Worm (Caenorhabditis elegans): Measurements from ENCODE around the gene F56A8.5.

F56A8.5 gene

DNA sequence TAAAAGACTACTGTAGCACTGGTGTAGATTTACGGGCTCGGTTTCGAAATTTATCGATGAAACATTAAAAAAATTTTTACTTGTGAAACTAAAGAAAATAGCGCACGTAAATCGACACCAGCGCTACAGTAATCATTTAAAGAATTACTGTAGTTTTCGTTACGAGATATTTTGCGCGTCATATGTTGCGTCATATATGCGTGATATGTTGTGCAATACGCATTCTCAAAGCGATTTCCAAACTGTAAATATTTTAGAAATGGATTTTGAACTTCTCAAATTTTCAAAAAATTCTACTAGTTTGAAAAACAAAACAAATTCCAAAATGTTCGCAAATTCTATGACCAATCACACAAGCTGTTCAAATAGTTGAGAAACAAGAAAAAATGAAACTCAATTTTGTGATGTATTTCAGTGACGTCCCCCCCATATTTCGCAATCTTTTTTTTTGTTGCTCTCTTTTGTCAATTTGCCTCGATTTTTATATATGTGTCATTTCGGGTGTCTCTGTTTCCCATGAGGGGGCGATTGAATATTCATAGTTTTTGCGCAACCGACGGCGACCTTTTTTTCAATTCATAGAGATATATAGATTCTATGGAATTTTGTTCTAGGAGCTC lies 12.3 kb downstream of the F56A8.5 start (continued):
- no peak for TF ChIP-seq hlh-17 (GFP tag; optimal IDR thresholded peaks at IDR 0.05; ENCODE audit: borderline replicate concordance)
- no peak for TF ChIP-seq jun-1 (tag; optimal IDR thresholded peaks at IDR 0.05)
- no peak for TF ChIP-seq dpl-1 (GFP tag; optimal IDR thresholded peaks at IDR 0.05)
- no peak for TF ChIP-seq unc-130 (tag; optimal IDR thresholded peaks at IDR 0.05)
- no peak for TF ChIP-seq grh-1 (GFP tag; IDR thresholded peaks at IDR 0.05)
- TF ChIP-seq hpl-2 (GFP tag; optimal IDR thresholded peaks at IDR 0.05), result no peak
- TF ChIP-seq mab-9 (GFP tag; IDR thresholded peaks at IDR 0.05), result no peak
- no peak for TF ChIP-seq tlp-1 (tag; optimal IDR thresholded peaks at IDR 0.05)
- TF ChIP-seq ceh-82 (tag; optimal IDR thresholded peaks at IDR 0.05), result peak in 1 of 3 experiments; percentile 24
- no peak for TF ChIP-seq egl-13 (tag; optimal IDR thresholded peaks at IDR 0.05)
- TF ChIP-seq nhr-71 (tag; optimal IDR thresholded peaks at IDR 0.05), result peak; percentile 3
- no peak for TF ChIP-seq sox-4 (tag; optimal IDR thresholded peaks at IDR 0.05)
- TF ChIP-seq unc-62 (GFP tag; optimal IDR thresholded peaks at IDR 0.05), result no peak
- TF ChIP-seq lin-14 (GFP tag; optimal IDR thresholded peaks at IDR 0.05), result peak; percentile 62
- TF ChIP-seq lir-3 (tag; optimal IDR thresholded peaks at IDR 0.05; ENCODE audit: poor library complexity), result no peak
- no peak for TF ChIP-seq lin-13 (GFP tag; optimal IDR thresholded peaks at IDR 0.05)
- TF ChIP-seq ztf-11 (tag; optimal IDR thresholded peaks at IDR 0.05), result no peak
- TF ChIP-seq swsn-7 (tag; optimal IDR thresholded peaks at IDR 0.05), result no peak
- no peak for TF ChIP-seq snu-23 (GFP tag; optimal IDR thresholded peaks at IDR 0.05)
- no peak for TF ChIP-seq C34B4.2 (tag; optimal IDR thresholded peaks at IDR 0.05)
- TF ChIP-seq hlh-4 (tag; optimal IDR thresholded peaks at IDR 0.05), result no peak
- no peak for TF ChIP-seq fos-1 (tag; optimal IDR thresholded peaks at IDR 0.05)
- TF ChIP-seq nhr-20 (tag; optimal IDR thresholded peaks at IDR 0.05), result no peak
- no peak for TF ChIP-seq nhr-237 (tag; optimal IDR thresholded peaks at IDR 0.05)
- no peak for TF ChIP-seq ets-5 (GFP tag; IDR thresholded peaks at IDR 0.05)
- TF ChIP-seq nhr-76 (tag; optimal IDR thresholded peaks at IDR 0.05), result no peak
- no peak for TF ChIP-seq F16B12.6 (tag; optimal IDR thresholded peaks at IDR 0.05)
- TF ChIP-seq ces-1 (GFP tag; optimal IDR thresholded peaks at IDR 0.05), result no peak
- no peak for TF ChIP-seq ceh-88 (GFP tag; IDR thresholded peaks at IDR 0.05)
- TF ChIP-seq ztf-4 (tag; optimal IDR thresholded peaks at IDR 0.05), result no peak
- no peak for TF ChIP-seq C04F5.9 (tag; optimal IDR thresholded peaks at IDR 0.05)
- TF ChIP-seq mdl-1 (tag; optimal IDR thresholded peaks at IDR 0.05), result no peak
- no peak for TF ChIP-seq efl-3 (GFP tag; optimal IDR thresholded peaks at IDR 0.05)
- TF ChIP-seq xbp-1 (tag; optimal IDR thresholded peaks at IDR 0.05), result no peak
- no peak for TF ChIP-seq lin-35 (GFP tag; optimal IDR thresholded peaks at IDR 0.05)
- peak; percentile 59 for TF ChIP-seq zip-4 (GFP tag; optimal IDR thresholded peaks at IDR 0.05)
- TF ChIP-seq elt-3 (tag; optimal IDR thresholded peaks at IDR 0.05), result no peak

DNA sequence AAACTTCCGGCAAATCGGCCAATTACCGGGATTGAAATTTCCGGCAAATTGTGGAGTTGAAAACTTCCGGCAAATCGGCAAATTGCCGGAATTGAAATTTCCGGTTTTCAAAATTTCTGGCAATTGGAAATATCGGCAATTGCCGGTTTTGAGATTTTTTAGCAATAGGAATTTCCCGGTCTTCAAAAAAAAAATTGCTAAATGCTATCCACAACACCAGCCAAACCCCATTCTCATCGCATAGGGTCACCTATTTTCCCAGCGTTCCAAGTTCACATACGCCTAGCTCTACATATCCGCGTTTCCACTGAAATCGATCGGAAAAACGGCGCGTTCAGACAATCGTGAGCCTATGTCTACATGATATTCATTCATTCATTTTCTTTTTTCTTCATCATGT lies 19.8 kb downstream of the F56A8.5 start, which contains the start of gene F56A8.8:
Gene F56A8.8 (plus strand): TSS at position 301 of the 400 bp plus-strand sequence.
- TF ChIP-seq grh-1 (GFP tag; IDR thresholded peaks at IDR 0.05), result 0 out of 2 replicates have a peak, but pooled peaks have one; percentile 17
- TF ChIP-seq ceh-82 (tag; optimal IDR thresholded peaks at IDR 0.05), result no peak
- TF ChIP-seq efl-1 (optimal IDR thresholded peaks at IDR 0.05), result no peak
- TF ChIP-seq efl-1 (GFP tag; optimal IDR thresholded peaks at IDR 0.05 in 1 of 2), result peak in 1 of 2 experiments; percentile 16

DNA sequence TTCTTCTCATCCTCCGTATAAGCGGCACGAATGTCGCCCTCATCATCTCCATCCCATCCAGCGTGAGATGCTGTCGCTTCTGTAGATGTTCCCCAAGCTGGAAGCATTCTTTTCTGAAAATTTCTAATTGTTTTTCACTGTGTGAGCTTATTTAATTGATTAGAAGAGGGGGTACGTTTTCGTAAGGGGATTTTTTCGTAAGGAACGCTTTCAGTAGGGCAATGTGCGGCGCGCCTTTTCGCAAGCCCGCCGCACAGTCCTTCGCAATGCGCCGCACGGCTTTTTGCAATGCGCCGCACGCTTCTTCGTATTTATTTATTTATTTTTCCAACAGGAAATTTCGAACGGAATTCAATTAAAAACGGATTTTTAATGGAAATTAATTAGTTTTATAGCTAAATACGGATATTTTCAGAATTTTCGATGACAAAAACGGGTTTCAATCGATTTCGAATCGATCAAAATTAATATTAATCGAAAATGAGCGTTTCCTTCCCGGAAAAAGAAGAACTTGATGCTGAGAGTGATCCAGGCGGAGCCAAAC lies 27.4 kb downstream of the F56A8.5 start, which contains the start of gene set-25:
Gene set-25 (minus strand): TSS at position 120 of the 544 bp plus-strand sequence.
- TF ChIP-seq ceh-88 (GFP tag; IDR thresholded peaks at IDR 0.05) (0 out of 2 replicates have a peak, but pooled peaks have one; percentile 34), lin-14 (GFP tag; optimal IDR thresholded peaks at IDR 0.05) (peak; percentile 26), dpl-1 (GFP tag; optimal IDR thresholded peaks at IDR 0.05) (peak in 1 of 3 experiments; percentile 31), nhr-85 (tag) (peak; percentile 38), nhr-19 (GFP tag; conservative IDR thresholded peaks at IDR 0.05) (peak; percentile 36), snu-23 (GFP tag; optimal IDR thresholded peaks at IDR 0.05) (peak; percentile 9), efl-1 (optimal IDR thresholded peaks at IDR 0.05) (peak in 1 of 2 experiments; percentile 23), efl-1 (GFP tag; optimal IDR thresholded peaks at IDR 0.05 in 1 of 2) (peak in 1 of 2 experiments; percentile 63), lsy-2 (tag; optimal IDR thresholded peaks at IDR 0.05) (peak in 1 of 2 experiments; percentile 23), nhr-47 (tag; optimal IDR thresholded peaks at IDR 0.05) (peak; percentile 14), dsc-1 (tag; optimal IDR thresholded peaks at IDR 0.05) (peak; percentile 4), nhr-71 (tag; optimal IDR thresholded peaks at IDR 0.05) (peak; percentile 44)
